Fruit fly (Drosophila melanogaster) whole organism, pupa: ENCODE measurements around the gene Gr10b.
A peak's percentile ranks its signal among the peaks of the same experiment; 100 is the strongest.

Experiments
- CG10348 ChIP-seq: fragments of 200-800 bp; sonication (Bioruptor generic); IDR thresholded peaks from 2 replicates; pipeline ENCODE4 v1.3.6; 2022; ENCODE audit warnings: missing biosample characterization, missing genetic modification characterization
- CG12605 ChIP-seq: fragments of 200-800 bp; sonication (Bioruptor generic); IDR thresholded peaks from 2 replicates; pipeline ENCODE4 v1.3.6; 2022; ENCODE audit warnings: missing biosample characterization, missing genetic modification characterization
- CG13204 ChIP-seq: fragments of 200-800 bp; sonication (Bioruptor generic); optimal IDR thresholded peaks from 2 replicates; lab custom pipeline; 2018; ENCODE audit warnings: missing biosample characterization, mild to moderate bottlenecking, missing genetic modification characterization, moderate library complexity
- CG14655 ChIP-seq: fragments of 200-800 bp; sonication (Bioruptor generic); optimal IDR thresholded peaks from 3 replicates; lab custom pipeline; 2017; ENCODE audit warnings: mild to moderate bottlenecking, missing biosample characterization, missing genetic modification reagents, missing genetic modification characterization
- CG15710 ChIP-seq: fragments of 200-800 bp; sonication (Bioruptor generic); optimal IDR thresholded peaks from 2 replicates; lab custom pipeline; 2018; ENCODE audit warnings: missing biosample characterization, mild to moderate bottlenecking, missing genetic modification characterization, moderate library complexity
- CG17806 ChIP-seq: fragments of 200-800 bp; sonication (Bioruptor generic); optimal IDR thresholded peaks from 2 replicates; lab custom pipeline; 2018; ENCODE audit warnings: missing biosample characterization, mild to moderate bottlenecking, missing genetic modification characterization, moderate library complexity
- CG32121 ChIP-seq: fragments of 200-800 bp; sonication (Bioruptor generic); IDR thresholded peaks from 2 replicates; pipeline ENCODE4 v1.3.6; 2022; ENCODE audit warnings: missing biosample characterization, missing genetic modification characterization
- CG34367 ChIP-seq: fragments of 200-800 bp; sonication (Bioruptor generic); optimal IDR thresholded peaks from 2 replicates; lab custom pipeline; 2018; ENCODE audit warnings: missing biosample characterization, mild to moderate bottlenecking, missing genetic modification characterization
- CG4496 ChIP-seq: fragments of 200-800 bp; sonication (Bioruptor generic); IDR thresholded peaks from 3 replicates; pipeline ENCODE4 v1.3.6; 2022; ENCODE audit warnings: missing biosample characterization, missing genetic modification characterization
- CG8159 ChIP-seq: fragments of 200-800 bp; sonication (Bioruptor generic); optimal IDR thresholded peaks from 3 replicates; lab custom pipeline; 2018; ENCODE audit warnings: missing biosample characterization, mild to moderate bottlenecking, missing genetic modification characterization, moderate library complexity
- CG8301 ChIP-seq: fragments of 200-800 bp; sonication (Bioruptor generic); optimal IDR thresholded peaks from 2 replicates; lab custom pipeline; 2018; ENCODE audit warnings: missing biosample characterization, mild to moderate bottlenecking, missing genetic modification characterization
- CG9948 ChIP-seq: fragments of 200-800 bp; sonication (Bioruptor generic); optimal IDR thresholded peaks from 2 replicates; lab custom pipeline; 2018; ENCODE audit warnings: missing biosample characterization, mild to moderate bottlenecking, missing genetic modification characterization, moderate library complexity
- D1 ChIP-seq: fragments of 200-800 bp; sonication (Bioruptor generic); optimal IDR thresholded peaks from 2 replicates; lab custom pipeline; 2018; ENCODE audit warnings: missing biosample characterization, mild to moderate bottlenecking, missing genetic modification characterization, moderate library complexity
- EcR ChIP-seq: fragments of 200-800 bp; sonication (Bioruptor generic); optimal IDR thresholded peaks from 3 replicates; lab custom pipeline; 2019; ENCODE audit warnings: missing biosample characterization, missing genetic modification characterization, mild to moderate bottlenecking, moderate library complexity, missing genetic modification reagents
- Ets98B ChIP-seq: fragments of 200-800 bp; sonication (Bioruptor generic); IDR thresholded peaks from 2 replicates; pipeline ENCODE4 v1.3.6; 2022; ENCODE audit warnings: missing biosample characterization, missing genetic modification characterization
- Pif1A ChIP-seq: fragments of 200-800 bp; sonication (Bioruptor generic); optimal IDR thresholded peaks from 3 replicates; lab custom pipeline; 2016; ENCODE audit warnings: missing biosample characterization, missing genetic modification characterization
- Pif1B ChIP-seq: fragments of 200-800 bp; sonication (Bioruptor generic); optimal IDR thresholded peaks from 3 replicates; lab custom pipeline; 2016; ENCODE audit warnings: missing biosample characterization, missing genetic modification characterization
- Snoo ChIP-seq: fragments of 200-800 bp; sonication (Bioruptor generic); optimal IDR thresholded peaks from 3 replicates; lab custom pipeline; 2017; ENCODE audit warnings: missing biosample characterization, mild to moderate bottlenecking, missing genetic modification characterization, inconsistent platforms
- fd96Ca ChIP-seq: fragments of 200-800 bp; sonication (Bioruptor generic); IDR thresholded peaks from 3 replicates; pipeline ENCODE4 v1.3.6; 2022; ENCODE audit warnings: missing biosample characterization, missing genetic modification characterization
- gl ChIP-seq: fragments of 200-800 bp; sonication (Bioruptor generic); optimal IDR thresholded peaks from 2 replicates; lab custom pipeline; 2018; ENCODE audit warnings: missing biosample characterization, mild to moderate bottlenecking, missing genetic modification characterization
- rn ChIP-seq: fragments of 200-800 bp; sonication (Bioruptor generic); IDR thresholded peaks from 2 replicates; pipeline ENCODE4 v1.3.6; 2022; ENCODE audit warnings: missing biosample characterization, missing genetic modification characterization

Gr10b gene

dm6 chrX:11383530-11383929 lies 29.5 kb downstream of the Gr10b start:
- TF ChIP-seq CG8159 = peak; percentile 33
- TF ChIP-seq CG17806 = no peak

- TF ChIP-seq CG32121 (no peak), CG34367 (tag; lab: Kevin White, UChicago) (no peak), CG8301 (no peak), rn (GFP tag; lab: Robert Waterston, UW) (no peak), gl (tag; lab: Kevin White, UChicago) (no peak)
Measured at dm6 chrX:11382588-11382987, 30.4 kb downstream of the Gr10b start.

dm6 chrX:11379747-11380146 lies 33.2 kb downstream of the Gr10b start:
- TF ChIP-seq CG12605 (GFP tag; lab: Robert Waterston, UW) (no peak), gl (tag; lab: Kevin White, UChicago) (no peak), CG34367 (tag; lab: Kevin White, UChicago) (no peak), rn (GFP tag; lab: Robert Waterston, UW) (no peak)

dm6 chrX:11379139-11379538 lies 33.9 kb downstream of the Gr10b start:
- TF ChIP-seq CG10348 (GFP tag; lab: Robert Waterston, UW) (no peak), Snoo (tag; lab: Kevin White, UChicago) (no peak), CG4496 (no peak), EcR (GFP tag; lab: Kevin White, UChicago) (no peak), gl (tag; lab: Kevin White, UChicago) (no peak), CG34367 (tag; lab: Kevin White, UChicago) (peak; percentile 27), Pif1A (no peak), CG12605 (GFP tag; lab: Robert Waterston, UW) (no peak; the same call in 1 of the 2 replicates), Pif1B (GFP tag; lab: Kevin White, UChicago) (peak; percentile 2), CG14655 (GFP tag; lab: Kevin White, UChicago) (no peak), CG15710 (tag; lab: Kevin White, UChicago) (peak; percentile 20), rn (GFP tag; lab: Robert Waterston, UW) (no peak), D1 (tag; lab: Kevin White, UChicago) (no peak), CG32121 (no peak; the same call in 1 of the 2 replicates), CG8159 (peak; percentile 43), CG17806 (no peak), CG9948 (tag; lab: Kevin White, UChicago) (peak; percentile 3)

dm6 chrX:11378388-11378787 lies 34.6 kb downstream of the Gr10b start:
- no peak for TF ChIP-seq Ets98B
- no peak for TF ChIP-seq fd96Ca (GFP tag; lab: Robert Waterston, UW)
- TF ChIP-seq D1 (tag; lab: Kevin White, UChicago) = no peak
- no peak for TF ChIP-seq CG4496
- TF ChIP-seq EcR (GFP tag; lab: Kevin White, UChicago) = no peak
- TF ChIP-seq CG8159 = peak; percentile 69
- peak; percentile 16 for TF ChIP-seq CG14655 (GFP tag; lab: Kevin White, UChicago)
- no peak for TF ChIP-seq CG17806
- TF ChIP-seq Pif1A = peak; percentile 7
- peak; percentile 2 for TF ChIP-seq CG9948 (tag; lab: Kevin White, UChicago)
- no peak for TF ChIP-seq CG10348 (GFP tag; lab: Robert Waterston, UW)
- TF ChIP-seq CG34367 (tag; lab: Kevin White, UChicago) = no peak

- TF ChIP-seq CG15710 (tag; lab: Kevin White, UChicago) (no peak), Pif1A (no peak), CG12605 (GFP tag; lab: Robert Waterston, UW) (no peak), CG9948 (tag; lab: Kevin White, UChicago) (no peak), CG13204 (GFP tag; lab: Kevin White, UChicago) (no peak), CG4496 (no peak), gl (tag; lab: Kevin White, UChicago) (no peak)
Measured at dm6 chrX:11374320-11374719, 38.7 kb downstream of the Gr10b start.

dm6 chrX:11372764-11373712 lies 40.0 kb downstream of the Gr10b start:
- TF ChIP-seq CG4496 = peak; percentile 39; the same call in 1 of the 3 replicates
- TF ChIP-seq Pif1A = no peak
- peak; percentile 41; the same call in 1 of the 2 replicates for TF ChIP-seq CG32121
- no peak for TF ChIP-seq Snoo (tag; lab: Kevin White, UChicago)
- TF ChIP-seq EcR (GFP tag; lab: Kevin White, UChicago) = no peak
- no peak for TF ChIP-seq gl (tag; lab: Kevin White, UChicago)
- TF ChIP-seq CG8159 = no peak
- no peak for TF ChIP-seq CG8301
- TF ChIP-seq CG14655 (GFP tag; lab: Kevin White, UChicago) = no peak
- TF ChIP-seq CG12605 (GFP tag; lab: Robert Waterston, UW) = 0 out of 2 replicates have a peak, but pooled peaks have one; percentile 13
- TF ChIP-seq CG13204 (GFP tag; lab: Kevin White, UChicago) = no peak
- TF ChIP-seq fd96Ca (GFP tag; lab: Robert Waterston, UW) = 0 out of 3 replicates have a peak, but pooled peaks have one; percentile 17
- no peak for TF ChIP-seq CG9948 (tag; lab: Kevin White, UChicago)
- no peak for TF ChIP-seq CG34367 (tag; lab: Kevin White, UChicago)
- TF ChIP-seq rn (GFP tag; lab: Robert Waterston, UW) = no peak
- TF ChIP-seq D1 (tag; lab: Kevin White, UChicago) = no peak
- no peak for TF ChIP-seq CG17806
- no peak for TF ChIP-seq Pif1B (GFP tag; lab: Kevin White, UChicago)
- peak; percentile 7 for TF ChIP-seq Ets98B
- TF ChIP-seq CG10348 (GFP tag; lab: Robert Waterston, UW) = no peak
- TF ChIP-seq CG15710 (tag; lab: Kevin White, UChicago) = no peak
